Worm (Caenorhabditis elegans): Measurements from ENCODE around the gene dos-1.
"Not testable (repeated sequence)": the region's sequence is repeated elsewhere in the genome, so short reads cannot be mapped to it uniquely, and the experiment has no call there.

Gene dos-1

DNA sequence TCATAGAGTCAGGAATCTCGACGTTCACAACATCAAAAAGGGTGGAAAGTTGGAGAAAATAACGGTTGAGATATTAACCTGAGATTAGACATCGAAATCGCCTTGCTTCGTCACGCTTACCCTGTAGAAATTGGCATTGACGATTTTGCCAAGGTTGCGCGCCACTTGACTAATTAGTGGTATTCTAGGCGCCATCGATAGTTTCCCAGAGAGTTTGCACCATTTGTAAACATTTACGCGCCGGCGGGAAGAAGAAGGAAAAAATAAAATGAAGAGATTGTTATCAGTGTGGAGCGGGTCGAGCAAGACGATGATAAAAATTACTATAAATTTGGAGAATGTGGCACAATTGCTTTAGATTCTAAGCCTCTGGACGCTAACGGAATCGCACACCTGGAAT, 6.5 kb downstream of the dos-1 start:
- TF ChIP-seq zip-2 (tag; optimal IDR thresholded peaks at IDR 0.05) = no peak
- TF ChIP-seq snpc-4 (tag; optimal IDR thresholded peaks at IDR 0.05) = no peak
- no peak for TF ChIP-seq nhr-102 (tag; optimal IDR thresholded peaks at IDR 0.05)
- TF ChIP-seq lin-38 (GFP tag; IDR thresholded peaks at IDR 0.05) = no peak; the same call in 1 of the 2 replicates
- no peak for TF ChIP-seq ctbp-1 (GFP tag; IDR thresholded peaks at IDR 0.05)
- TF ChIP-seq aha-1 (tag) = peak; percentile 31
- TF ChIP-seq daf-16 (GFP tag; optimal IDR thresholded peaks at IDR 0.05) = no peak
- TF ChIP-seq daf-16 (tag; optimal IDR thresholded peaks at IDR 0.05) = peak; percentile 37
- TF ChIP-seq egl-27 (tag; optimal IDR thresholded peaks at IDR 0.05) = no peak

DNA sequence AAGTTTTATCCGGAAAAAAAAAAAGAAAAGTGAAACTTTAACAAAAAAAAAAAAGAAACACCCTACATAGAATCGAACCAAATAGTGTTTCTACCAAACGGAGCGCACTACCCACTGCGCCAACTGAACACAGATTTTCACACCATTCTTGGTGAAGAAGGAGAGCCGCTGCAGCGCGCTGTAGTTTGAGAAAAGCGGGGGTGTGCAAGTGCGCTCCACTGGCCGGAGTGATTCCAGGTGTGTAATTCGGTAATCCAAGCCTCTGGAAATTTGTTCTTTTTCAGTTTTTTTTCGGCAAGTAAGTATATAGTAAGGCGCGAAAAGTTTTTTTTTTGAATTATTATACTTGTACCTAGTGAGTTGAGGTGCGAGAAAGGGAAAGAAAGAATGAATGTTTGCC, 7.2 kb downstream of the dos-1 start:
- peak; percentile 13 for TF ChIP-seq mep-1 (tag; optimal IDR thresholded peaks at IDR 0.05)
- peak; percentile 78 for TF ChIP-seq nhr-42 (GFP tag; IDR thresholded peaks at IDR 0.05)
- TF ChIP-seq mxl-2 (GFP tag; conservative IDR thresholded peaks at IDR 0.05) = 0 out of 2 replicates have a peak, but pooled peaks have one; percentile 51
- peak; percentile 77 for TF ChIP-seq arid-1 (GFP tag; conservative IDR thresholded peaks at IDR 0.05)
- TF ChIP-seq set-16 (GFP tag; IDR thresholded peaks at IDR 0.05) = peak; percentile 51
- peak; percentile 79; the same call in 1 of the 2 replicates for TF ChIP-seq lin-1 (GFP tag; IDR thresholded peaks at IDR 0.05)
- TF ChIP-seq snpc-1.2 (GFP tag; IDR thresholded peaks at IDR 0.05) = peak; percentile 46
- peak; percentile 89 for TF ChIP-seq lim-7 (GFP tag; IDR thresholded peaks at IDR 0.05)
- TF ChIP-seq ZK337.2 (GFP tag; IDR thresholded peaks at IDR 0.05) = 0 out of 2 replicates have a peak, but pooled peaks have one; percentile 45
- 0 out of 2 replicates have a peak, but pooled peaks have one; percentile 4 for TF ChIP-seq madf-9 (GFP tag; conservative IDR thresholded peaks at IDR 0.05)
- TF ChIP-seq F26F4.8 (GFP tag; conservative IDR thresholded peaks at IDR 0.05) = peak; percentile 77
- TF ChIP-seq tra-1 (GFP tag; IDR thresholded peaks at IDR 0.05) = peak; percentile 59; the same call in 1 of the 2 replicates
- TF ChIP-seq ceh-20 (GFP tag; IDR thresholded peaks at IDR 0.05) = 0 out of 2 replicates have a peak, but pooled peaks have one; percentile 29
- TF ChIP-seq Y105C5A.15 (GFP tag; IDR thresholded peaks at IDR 0.05) = 0 out of 2 replicates have a peak, but pooled peaks have one; percentile 27
- TF ChIP-seq ctbp-1 (GFP tag; IDR thresholded peaks at IDR 0.05) = peak; percentile 79
- TF ChIP-seq vab-7 (GFP tag; IDR thresholded peaks at IDR 0.05) = peak; percentile 78
- peak; percentile 57 to 83; a peak in 2 of 4 replicates for TF ChIP-seq madf-5 (GFP tag; IDR thresholded peaks at IDR 0.05)
- peak; percentile 97 for TF ChIP-seq lin-38 (GFP tag; IDR thresholded peaks at IDR 0.05)
- peak; percentile 88 for TF ChIP-seq egl-43 (GFP tag; IDR thresholded peaks at IDR 0.05)
- peak; percentile 92 for TF ChIP-seq dmd-8 (GFP tag; IDR thresholded peaks at IDR 0.05)
- TF ChIP-seq php-3 (GFP tag; IDR thresholded peaks at IDR 0.05) = peak; percentile 50
- peak; percentile 52; the same call in 1 of the 2 replicates for TF ChIP-seq dmd-9 (GFP tag; IDR thresholded peaks at IDR 0.05)
- peak; percentile 76 for TF ChIP-seq mdt-29 (GFP tag; IDR thresholded peaks at IDR 0.05)
- TF ChIP-seq D1046.2 (GFP tag; IDR thresholded peaks at IDR 0.05) = peak; percentile 72; the same call in 1 of the 2 replicates
- peak; percentile 67 for TF ChIP-seq hmg-1.1 (GFP tag; IDR thresholded peaks at IDR 0.05)
- peak; percentile 92 for TF ChIP-seq pha-4 (GFP tag; IDR thresholded peaks at IDR 0.05)
- TF ChIP-seq pha-4 (tag; optimal IDR thresholded peaks at IDR 0.05) = not testable (repeated sequence)
- TF ChIP-seq saeg-2 (GFP tag; IDR thresholded peaks at IDR 0.05) = peak; percentile 73; the same call in 1 of the 2 replicates
- TF ChIP-seq mes-2 (tag; optimal IDR thresholded peaks at IDR 0.05; ENCODE audit: poor library complexity, severe bottlenecking) = peak; percentile 18
- peak; percentile 57; the same call in 1 of the 2 replicates for TF ChIP-seq Y48G9A.11 (GFP tag; IDR thresholded peaks at IDR 0.05)
- TF ChIP-seq zfp-3 (GFP tag; conservative IDR thresholded peaks at IDR 0.05) = 0 out of 2 replicates have a peak, but pooled peaks have one; percentile 47

DNA sequence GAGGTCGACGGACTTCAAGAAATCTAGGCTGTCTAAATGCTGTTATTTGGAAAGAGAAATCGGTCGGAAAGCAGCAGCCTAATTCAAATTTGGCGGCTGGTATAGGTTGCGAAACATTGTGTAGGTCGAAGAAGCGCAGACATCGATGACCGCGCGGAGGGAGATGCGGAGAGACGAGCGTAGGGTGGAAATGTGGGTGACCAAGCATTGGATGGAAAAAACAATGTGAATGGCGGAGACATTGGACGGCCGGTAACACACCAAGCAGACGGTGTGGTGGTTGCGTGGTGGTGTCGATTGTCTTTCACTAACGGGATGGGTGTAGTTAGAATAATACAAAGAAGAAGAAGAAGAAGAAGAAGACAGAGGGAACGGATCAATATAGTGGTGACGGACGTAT, 8.7 kb downstream of the dos-1 start:
- no peak for TF ChIP-seq ces-1 (GFP tag; optimal IDR thresholded peaks at IDR 0.05)
- TF ChIP-seq D1046.2 (GFP tag; IDR thresholded peaks at IDR 0.05) = no peak
- TF ChIP-seq hlh-11 (tag; optimal IDR thresholded peaks at IDR 0.05) = no peak
- no peak for TF ChIP-seq nhr-10 (tag; optimal IDR thresholded peaks at IDR 0.05)
- TF ChIP-seq ZK546.5 (tag; optimal IDR thresholded peaks at IDR 0.05) = no peak

Data from whole organism, L4 larva.